Worm (Caenorhabditis elegans) whole organism, late embryonic: ENCODE measurements around the gene nhr-176.
A peak's percentile ranks its signal among the peaks of the same experiment; 100 is the strongest.

Source experiments
- C38D4.7 ChIP-seq: fragments of 200-800 bp; sonication (Bioruptor generic); optimal IDR thresholded peaks from 2 replicates; lab custom pipeline; 2018; ENCODE audit warnings: mild to moderate bottlenecking, missing genetic modification characterization, moderate library complexity, missing compliant biosample characterization
- F13H6.1 ChIP-seq: sonication (generic microtip); optimal IDR thresholded peaks from 2 replicates; lab custom pipeline; 2016; ENCODE audit warnings: missing genetic modification characterization, missing compliant biosample characterization
- K09A11.1 ChIP-seq: sonication (generic microtip); optimal IDR thresholded peaks from 2 replicates; lab custom pipeline; 2017; ENCODE audit warnings: antibody characterized with exemption, mild to moderate bottlenecking, missing genetic modification characterization, missing compliant biosample characterization; ENCODE audit not compliant: insufficient read depth
- Y22D7AL.16 ChIP-seq: sonication (generic microtip); optimal IDR thresholded peaks from 2 replicates; lab custom pipeline; 2016; ENCODE audit warnings: missing genetic modification characterization, missing compliant biosample characterization
- ahr-1 ChIP-seq: sonication (generic microtip); optimal IDR thresholded peaks from 2 replicates; lab custom pipeline; 2016; ENCODE audit warnings: missing genetic modification characterization, missing compliant biosample characterization
- ceh-14 ChIP-seq: sonication (generic microtip); optimal IDR thresholded peaks from 2 replicates; lab custom pipeline; 2016; ENCODE audit warnings: missing genotype, missing genetic modification characterization, missing compliant biosample characterization
- ceh-18 ChIP-seq: sonication (generic microtip); optimal IDR thresholded peaks from 2 replicates; lab custom pipeline; 2016; ENCODE audit warnings: missing genetic modification characterization, missing compliant biosample characterization
- ceh-2 ChIP-seq: sonication (generic microtip); optimal IDR thresholded peaks from 2 replicates; lab custom pipeline; 2016; ENCODE audit warnings: missing genotype, missing genetic modification characterization, missing compliant biosample characterization
- ceh-24 ChIP-seq: sonication (generic microtip); optimal IDR thresholded peaks from 2 replicates; lab custom pipeline; 2016; ENCODE audit warnings: mild to moderate bottlenecking, missing genetic modification characterization, missing compliant biosample characterization
- dmd-4 ChIP-seq: sonication (generic microtip); optimal IDR thresholded peaks from 2 replicates; lab custom pipeline; 2016; ENCODE audit warnings: borderline replicate concordance, missing genetic modification characterization, missing compliant biosample characterization
- dve-1 ChIP-seq: sonication (generic microtip); optimal IDR thresholded peaks from 2 replicates; lab custom pipeline; 2017; ENCODE audit warnings: antibody characterized with exemption, mild to moderate bottlenecking, missing genetic modification characterization, missing compliant biosample characterization
- elt-2 ChIP-seq: sonication (generic microtip); optimal IDR thresholded peaks from 2 replicates; lab custom pipeline; 2016; ENCODE audit warnings: missing genetic modification reagents, missing genetic modification characterization, missing compliant biosample characterization
- eyg-1 ChIP-seq: sonication (generic microtip); optimal IDR thresholded peaks from 2 replicates; lab custom pipeline; 2016; ENCODE audit warnings: missing genotype, missing genetic modification characterization, missing compliant biosample characterization
- fax-1 ChIP-seq: sonication (generic microtip); optimal IDR thresholded peaks from 2 replicates; lab custom pipeline; 2016; ENCODE audit warnings: missing genotype, missing genetic modification characterization, missing compliant biosample characterization
- fkh-10 ChIP-seq: fragments of 150-350 bp; optimal IDR thresholded peaks from 2 replicates; lab custom pipeline; 2014; ENCODE audit warnings: missing biosample characterization, missing genetic modification reagents, missing genetic modification characterization
- fkh-6 ChIP-seq: sonication (generic microtip); optimal IDR thresholded peaks from 2 replicates; lab custom pipeline; 2016; ENCODE audit warnings: missing genetic modification characterization, missing compliant biosample characterization
- gmeb-2 ChIP-seq: sonication (generic microtip); optimal IDR thresholded peaks from 2 replicates; lab custom pipeline; 2016; ENCODE audit warnings: missing genetic modification characterization, inconsistent platforms, missing compliant biosample characterization
- hlh-13 ChIP-seq: fragments of 200-800 bp; sonication (Bioruptor generic); optimal IDR thresholded peaks from 2 replicates; lab custom pipeline; 2018; ENCODE audit warnings: mild to moderate bottlenecking, missing genetic modification characterization, missing compliant biosample characterization
- hlh-6 ChIP-seq: sonication (generic microtip); optimal IDR thresholded peaks from 2 replicates; lab custom pipeline; 2016; ENCODE audit warnings: missing genotype, missing genetic modification characterization, missing compliant biosample characterization
- lin-11 ChIP-seq: fragments of 200-800 bp; sonication (Bioruptor generic); optimal IDR thresholded peaks from 2 replicates; lab custom pipeline; 2018; ENCODE audit warnings: mild to moderate bottlenecking, missing genetic modification characterization, missing compliant biosample characterization
- madf-2 ChIP-seq: sonication (generic microtip); optimal IDR thresholded peaks from 2 replicates; lab custom pipeline; 2017; ENCODE audit warnings: missing genetic modification characterization, missing compliant biosample characterization
- nfya-1 ChIP-seq: sonication (generic microtip); optimal IDR thresholded peaks from 2 replicates; lab custom pipeline; 2017; ENCODE audit warnings: missing genetic modification characterization, mild to moderate bottlenecking, missing compliant biosample characterization, antibody characterized with exemption, moderate library complexity
- nhr-11 ChIP-seq: fragments of 150-350 bp; optimal IDR thresholded peaks from 2 replicates; lab custom pipeline; 2014; ENCODE audit warnings: missing biosample characterization, missing genetic modification characterization
- pag-3 ChIP-seq: sonication (generic microtip); optimal IDR thresholded peaks from 2 replicates; lab custom pipeline; 2016; ENCODE audit warnings: missing compliant biosample characterization, missing genetic modification characterization, borderline replicate concordance
- pat-9 ChIP-seq: fragments of 200-800 bp; sonication (Bioruptor generic); optimal IDR thresholded peaks from 2 replicates; lab custom pipeline; 2018; ENCODE audit warnings: mild to moderate bottlenecking, missing genetic modification characterization, moderate library complexity, missing compliant biosample characterization
- pax-1 ChIP-seq: fragments of 150-350 bp; optimal IDR thresholded peaks from 2 replicates; lab custom pipeline; 2014; ENCODE audit warnings: missing biosample characterization, missing genetic modification characterization
- pha-2 ChIP-seq: sonication (generic microtip); optimal IDR thresholded peaks from 2 replicates; lab custom pipeline; 2017; ENCODE audit warnings: mild to moderate bottlenecking, missing genetic modification characterization, missing compliant biosample characterization
- pqm-1 ChIP-seq: sonication (generic microtip); optimal IDR thresholded peaks from 2 replicates; lab custom pipeline; 2016; ENCODE audit warnings: missing genetic modification characterization, missing compliant biosample characterization
- pros-1 ChIP-seq: fragments of 150-350 bp; optimal IDR thresholded peaks from 2 replicates; lab custom pipeline; 2014; ENCODE audit warnings: missing biosample characterization, missing genetic modification reagents, missing genetic modification characterization
- ref-2 ChIP-seq: sonication (generic microtip); optimal IDR thresholded peaks from 2 replicates; lab custom pipeline; 2016; ENCODE audit warnings: missing genetic modification characterization, missing compliant biosample characterization
- rnt-1 ChIP-seq: sonication (generic microtip); optimal IDR thresholded peaks from 2 replicates; lab custom pipeline; 2016; ENCODE audit warnings: missing genetic modification characterization, missing compliant biosample characterization
- sox-2 ChIP-seq: fragments of 200-800 bp; sonication (Bioruptor generic); IDR thresholded peaks from 2 replicates; pipeline ENCODE4 v1.3.6; 2022; ENCODE audit warnings: missing genetic modification reagents, missing genetic modification characterization, missing compliant biosample characterization
- tbx-2 ChIP-seq: sonication (generic microtip); optimal IDR thresholded peaks from 2 replicates; lab custom pipeline; 2016; ENCODE audit warnings: missing genetic modification characterization, missing compliant biosample characterization
- unc-3 ChIP-seq, 2 experiments: fragments of 200-800 bp in 1 of 2; sonication (Bioruptor generic) in 1 of 2; sonication (generic microtip) in 1 of 2; conservative IDR thresholded peaks in 1 of 2; optimal IDR thresholded peaks in 1 of 2; 2 replicates each; pipeline versions ENCODE4 v1.3.6 to Lab custom; 2016 to 2022; ENCODE audit warnings: missing compliant biosample characterization in 2 of 2, missing genetic modification characterization in 2 of 2, missing genetic modification reagents in 1 of 2
- zip-5 ChIP-seq: sonication (generic microtip); optimal IDR thresholded peaks from 2 replicates; lab custom pipeline; 2016; ENCODE audit warnings: missing genetic modification characterization, missing compliant biosample characterization
- ztf-16 ChIP-seq: sonication (generic microtip); optimal IDR thresholded peaks from 2 replicates; lab custom pipeline; 2017; ENCODE audit warnings: missing genetic modification characterization, missing compliant biosample characterization

The nhr-176 gene

ce11 chrV:16099441-16099840 lies 28.3 kb downstream of the nhr-176 start, which contains the start of gene str-7:
str-7 (minus strand) TSS chrV:16099541.
- TF ChIP-seq elt-2 (tag; lab: Kevin White, UChicago) = peak; percentile 50
- no peak for TF ChIP-seq ceh-24 (tag; lab: Kevin White, UChicago)

- TF ChIP-seq elt-2 (tag; lab: Kevin White, UChicago) = peak; percentile 55
- no peak for TF ChIP-seq unc-3 (GFP tag; conservative IDR thresholded peaks at IDR 0.05; lab: Robert Waterston, UW)
- no peak for TF ChIP-seq unc-3 (tag; optimal IDR thresholded peaks at IDR 0.05; lab: Kevin White, UChicago)
Observed at ce11 chrV:16100103-16100730, 29.1 kb downstream of the nhr-176 start, which contains the start of gene cth-1. cth-1 (plus strand) TSS chrV:16100680.

- no peak for TF ChIP-seq ceh-14 (tag; lab: Kevin White, UChicago)
- TF ChIP-seq Y22D7AL.16 (tag; lab: Kevin White, UChicago) = no peak
- no peak for TF ChIP-seq hlh-6 (tag; lab: Kevin White, UChicago)
- no peak for TF ChIP-seq madf-2 (tag; lab: Kevin White, UChicago)
- no peak for TF ChIP-seq C38D4.7 (GFP tag; lab: Kevin White, UChicago)
- TF ChIP-seq hlh-13 (GFP tag; lab: Kevin White, UChicago) = no peak
- TF ChIP-seq elt-2 (tag; lab: Kevin White, UChicago) = no peak
- TF ChIP-seq lin-11 (tag; lab: Kevin White, UChicago) = no peak
- TF ChIP-seq rnt-1 (tag; lab: Kevin White, UChicago) = no peak
- no peak for TF ChIP-seq dve-1
- no peak for TF ChIP-seq pax-1
Observed at ce11 chrV:16103594-16103993, 32.5 kb downstream of the nhr-176 start, which contains the start of gene argk-1. argk-1 (plus strand) TSS chrV:16103894.

ce11 chrV:16114237-16114636 lies 43.1 kb downstream of the nhr-176 start, which contains the start of gene srxa-16:
srxa-16 (minus strand) TSS chrV:16114337.
- no peak for TF ChIP-seq pqm-1 (tag; lab: Kevin White, UChicago)
- no peak for TF ChIP-seq zip-5 (tag; lab: Kevin White, UChicago)
- TF ChIP-seq pag-3 (tag; lab: Kevin White, UChicago) = no peak
- no peak for TF ChIP-seq pat-9 (tag; lab: Kevin White, UChicago)
- no peak for TF ChIP-seq ceh-2
- TF ChIP-seq fkh-10 (GFP tag; lab: Kevin White, UChicago) = no peak
- TF ChIP-seq tbx-2 (tag; lab: Kevin White, UChicago) = no peak
- no peak for TF ChIP-seq unc-3 (GFP tag; conservative IDR thresholded peaks at IDR 0.05; lab: Robert Waterston, UW)
- no peak for TF ChIP-seq unc-3 (tag; optimal IDR thresholded peaks at IDR 0.05; lab: Kevin White, UChicago)
- no peak for TF ChIP-seq ref-2 (tag; lab: Kevin White, UChicago)
- no peak for TF ChIP-seq pros-1 (tag; lab: Kevin White, UChicago)
- no peak for TF ChIP-seq pha-2 (tag; lab: Kevin White, UChicago)
- TF ChIP-seq nfya-1 = no peak
- no peak for TF ChIP-seq ztf-16 (tag; lab: Kevin White, UChicago)
- TF ChIP-seq gmeb-2 (tag; lab: Kevin White, UChicago) = no peak
- TF ChIP-seq ceh-18 = no peak
- TF ChIP-seq Y22D7AL.16 (tag; lab: Kevin White, UChicago) = no peak
- no peak for TF ChIP-seq nhr-11 (tag; lab: Kevin White, UChicago)
- no peak for TF ChIP-seq ahr-1 (tag; lab: Kevin White, UChicago)
- TF ChIP-seq dmd-4 = no peak
- TF ChIP-seq fax-1 (tag; lab: Kevin White, UChicago) = no peak

ce11 chrV:16115381-16115780 lies 44.3 kb downstream of the nhr-176 start, which contains the start of gene str-25:
str-25 (plus strand) TSS chrV:16115681.
- TF ChIP-seq fkh-6 (tag; lab: Kevin White, UChicago) (no peak), F13H6.1 (tag; lab: Kevin White, UChicago) (no peak), zip-5 (tag; lab: Kevin White, UChicago) (no peak), K09A11.1 (no peak), gmeb-2 (tag; lab: Kevin White, UChicago) (no peak), eyg-1 (tag; lab: Kevin White, UChicago) (no peak), pax-1 (no peak), sox-2 (GFP tag; lab: Robert Waterston, UW) (no peak)
- TF ChIP-seq, all 69 proteins: peak for 0
